Worm (Caenorhabditis elegans): ENCODE data around the gene T19C3.7.

ce11 chrIII:598687-599086, 37.3 kb downstream of the T19C3.7 start, which contains the start of gene Y55B1AR.2:
- no peak for TF ChIP-seq ama-1 (optimal IDR thresholded peaks at IDR 0.05)
- no peak for TF ChIP-seq hnd-1 (tag; optimal IDR thresholded peaks at IDR 0.05)
- no peak for TF ChIP-seq B0310.2 (tag; optimal IDR thresholded peaks at IDR 0.05)
- TF ChIP-seq tbx-11 (GFP tag; IDR thresholded peaks at IDR 0.05) = no peak
- no peak for TF ChIP-seq scrt-1 (GFP tag; IDR thresholded peaks at IDR 0.05)
- TF ChIP-seq pes-1 (GFP tag; IDR thresholded peaks at IDR 0.05) = no peak
- TF ChIP-seq hmbx-1 (tag; optimal IDR thresholded peaks at IDR 0.05) = no peak
